Worm (Caenorhabditis elegans) whole organism, L4/young adult: Measurements from ENCODE around the gene F13B12.6.

ENCODE experiments used
- W03F9.2 ChIP-seq: fragments of 150-350 bp; optimal IDR thresholded peaks from 2 replicates; lab custom pipeline; 2014; ENCODE audit warnings: missing biosample characterization, missing genetic modification characterization
- dao-5 ChIP-seq: sonication (generic microtip); optimal IDR thresholded peaks from 2 replicates; lab custom pipeline; 2016; ENCODE audit warnings: missing genotype, missing genetic modification characterization, moderate library complexity, missing compliant biosample characterization
- him-1 ChIP-seq: sonication (generic microtip); optimal IDR thresholded peaks from 2 replicates; lab custom pipeline; 2016; ENCODE audit warnings: missing genotype, missing genetic modification reagents, missing genetic modification characterization, missing compliant biosample characterization

F13B12.6 gene

ce11 chrIV:10396827-10397226, 20.9 kb downstream of the F13B12.6 start:
- peak; percentile 1 for TF ChIP-seq him-1 (tag; lab: Kevin White, UChicago)
- TF ChIP-seq W03F9.2 (tag; lab: Kevin White, UChicago) = no peak

- TF ChIP-seq him-1 (tag; lab: Kevin White, UChicago) (no peak), W03F9.2 (tag; lab: Kevin White, UChicago) (no peak)
These were observed 22.8 kb downstream of the F13B12.6 start, which contains the start of gene R10H10.4 for ce11 chrIV:10394858-10395257. Gene R10H10.4 (minus strand): TSS chrIV:10394958.

ce11 chrIV:10391827-10392226, 25.9 kb downstream of the F13B12.6 start, which contains the start of gene spe-26:
Gene spe-26 (minus strand): TSS chrIV:10391927.
- TF ChIP-seq him-1 (tag; lab: Kevin White, UChicago) (no peak), dao-5 (tag; lab: Kevin White, UChicago) (no peak), W03F9.2 (tag; lab: Kevin White, UChicago) (no peak)

- TF ChIP-seq dao-5 (tag; lab: Kevin White, UChicago) (no peak), W03F9.2 (tag; lab: Kevin White, UChicago) (no peak), him-1 (tag; lab: Kevin White, UChicago) (no peak)
These were observed 29.4 kb downstream of the F13B12.6 start, which contains the start of gene R10H10.3 for ce11 chrIV:10388263-10388662. Gene R10H10.3 (plus strand): TSS chrIV:10388505.

ce11 chrIV:10387113-10387512, 30.6 kb downstream of the F13B12.6 start, which contains the start of gene nfu-1:
Gene nfu-1 (plus strand): TSS chrIV:10387413.
- TF ChIP-seq W03F9.2 (tag; lab: Kevin White, UChicago) (no peak), dao-5 (tag; lab: Kevin White, UChicago) (no peak), him-1 (tag; lab: Kevin White, UChicago) (no peak)

ce11 chrIV:10382894-10383293, 34.8 kb downstream of the F13B12.6 start:
- TF ChIP-seq W03F9.2 (tag; lab: Kevin White, UChicago) (no peak), dao-5 (tag; lab: Kevin White, UChicago) (no peak), him-1 (tag; lab: Kevin White, UChicago) (no peak)

- TF ChIP-seq dao-5 (tag; lab: Kevin White, UChicago) = no peak
- no peak for TF ChIP-seq him-1 (tag; lab: Kevin White, UChicago)
- TF ChIP-seq W03F9.2 (tag; lab: Kevin White, UChicago) = no peak
These were observed 36.6 kb downstream of the F13B12.6 start for ce11 chrIV:10381035-10381434.

- TF ChIP-seq W03F9.2 (tag; lab: Kevin White, UChicago) (no peak), him-1 (tag; lab: Kevin White, UChicago) (no peak), dao-5 (tag; lab: Kevin White, UChicago) (no peak)
These were observed 37.1 kb downstream of the F13B12.6 start for ce11 chrIV:10380626-10381025.

ce11 chrIV:10374601-10375000, 43.1 kb downstream of the F13B12.6 start, which contains the start of gene mask-1:
Gene mask-1 (plus strand): TSS chrIV:10374901.
- TF ChIP-seq W03F9.2 (tag; lab: Kevin White, UChicago) = no peak
- TF ChIP-seq him-1 (tag; lab: Kevin White, UChicago) = no peak

ce11 chrIV:10373772-10374288, 43.9 kb downstream of the F13B12.6 start, which contains the start of gene mpz-5:
Gene mpz-5 (minus strand): TSS chrIV:10373822.
- no peak for TF ChIP-seq him-1 (tag; lab: Kevin White, UChicago)
- no peak for TF ChIP-seq dao-5 (tag; lab: Kevin White, UChicago)
- TF ChIP-seq W03F9.2 (tag; lab: Kevin White, UChicago) = peak; percentile 86

ce11 chrIV:10368326-10368725, 49.4 kb downstream of the F13B12.6 start, which contains the start of gene iars-1:
Gene iars-1 (plus strand): TSS chrIV:10368601.
- TF ChIP-seq W03F9.2 (tag; lab: Kevin White, UChicago) (no peak), him-1 (tag; lab: Kevin White, UChicago) (no peak), dao-5 (tag; lab: Kevin White, UChicago) (no peak)

- TF ChIP-seq W03F9.2 (tag; lab: Kevin White, UChicago) (peak; percentile 44), him-1 (tag; lab: Kevin White, UChicago) (no peak)
These were observed 49.9 kb downstream of the F13B12.6 start, which contains the start of gene pges-2 for ce11 chrIV:10367740-10368246. Gene pges-2 (minus strand): TSS chrIV:10367790.

- TF ChIP-seq dao-5 (tag; lab: Kevin White, UChicago) = no peak
- no peak for TF ChIP-seq W03F9.2 (tag; lab: Kevin White, UChicago)
- no peak for TF ChIP-seq him-1 (tag; lab: Kevin White, UChicago)
These were observed 51.7 kb downstream of the F13B12.6 start, which contains the start of gene sir-2.1 for ce11 chrIV:10366018-10366417. Gene sir-2.1 (minus strand): TSS chrIV:10366229.
